Fruit fly (Drosophila melanogaster) S2 (cell line): ENCODE measurements around the gene Cyp28d1.

Experiments
- CG8478 ChIP-seq: fragments of >200 bp; optimal IDR thresholded peaks from 2 replicates; lab custom pipeline; 2018
- CTCF ChIP-seq, 2 experiments: fragments of >200 bp; optimal IDR thresholded peaks; 2 replicates each; lab custom pipeline; 2018

DNA sequence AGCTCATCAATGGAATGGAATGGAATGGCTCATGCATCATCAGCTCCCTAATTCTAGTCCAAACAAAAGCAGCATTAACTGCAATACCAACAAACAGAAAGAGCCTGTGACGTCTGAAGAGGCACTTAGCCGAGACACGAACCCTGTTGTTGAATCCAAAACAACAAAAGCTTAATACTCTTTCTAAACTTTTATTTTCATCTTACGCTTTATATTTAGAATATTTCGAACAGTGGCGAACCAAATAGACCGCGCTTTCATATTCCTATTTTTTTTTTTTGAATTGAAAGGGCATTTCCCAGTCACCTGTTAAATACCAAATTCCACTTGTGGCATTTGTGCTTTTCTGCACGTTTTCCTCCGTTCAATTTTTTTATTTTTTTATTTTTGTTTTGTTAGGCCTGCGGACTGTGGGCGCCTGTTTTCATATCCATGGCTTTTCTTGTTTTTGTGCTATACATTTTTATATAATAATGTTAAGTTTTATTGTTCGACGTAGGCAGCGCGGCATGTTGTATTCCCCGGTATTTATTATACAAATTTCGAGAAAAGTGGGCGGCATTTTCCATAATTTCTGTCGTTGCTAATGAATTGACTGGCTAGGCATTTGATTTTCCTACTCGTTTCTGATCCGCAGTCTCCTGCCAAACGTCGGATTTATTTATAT is 15.4 kb downstream of the Cyp28d1 start:
- no peak for TF ChIP-seq CTCF (optimal IDR thresholded peaks at IDR 0.05; lab: Kevin White, UChicago)
- no peak for TF ChIP-seq CG8478 (lab: Kevin White, UChicago)
